Fruit fly (Drosophila melanogaster) whole organism, embryonic: ENCODE measurements around the gene ct.

Experiments used
- Antp ChIP-seq: fragments of 200-800 bp; sonication (Bioruptor generic); optimal IDR thresholded peaks from 3 replicates; lab custom pipeline; 2016; ENCODE audit warnings: missing biosample characterization, missing genetic modification characterization
- Atf-2 ChIP-seq: fragments of 200-800 bp; sonication (Bioruptor generic); optimal IDR thresholded peaks from 2 replicates; lab custom pipeline; 2016; ENCODE audit warnings: missing biosample characterization, missing genetic modification characterization
- Atf6 ChIP-seq: fragments of 200-800 bp; sonication (Bioruptor generic); IDR thresholded peaks from 2 replicates; pipeline ENCODE4 v1.3.6; 2022; ENCODE audit warnings: missing biosample characterization, missing genetic modification characterization
- CG10274 ChIP-seq: fragments of 200-800 bp; sonication (Bioruptor generic); optimal IDR thresholded peaks from 3 replicates; lab custom pipeline; 2017; ENCODE audit warnings: missing biosample characterization, mild to moderate bottlenecking, missing genetic modification characterization
- CG10431 ChIP-seq: fragments of 200-800 bp; sonication (Bioruptor generic); optimal IDR thresholded peaks from 3 replicates; lab custom pipeline; 2018; ENCODE audit warnings: missing biosample characterization, mild to moderate bottlenecking, missing genetic modification characterization
- CG10959 ChIP-seq: fragments of 200-800 bp; sonication (Bioruptor generic); IDR thresholded peaks from 2 replicates; pipeline ENCODE4 v1.3.6; 2022; ENCODE audit warnings: missing biosample characterization, missing genetic modification characterization
- CG11398 ChIP-seq: fragments of 200-800 bp; sonication (Bioruptor generic); optimal IDR thresholded peaks from 2 replicates; lab custom pipeline; 2016; ENCODE audit warnings: missing biosample characterization, missing genetic modification characterization
- CG11695 ChIP-seq: fragments of 200-800 bp; sonication (Bioruptor generic); IDR thresholded peaks from 3 replicates; pipeline ENCODE4 v1.3.6; 2022; ENCODE audit warnings: missing biosample characterization, missing genetic modification characterization
- CG15269 ChIP-seq: fragments of 200-800 bp; sonication (Bioruptor generic); optimal IDR thresholded peaks from 2 replicates; lab custom pipeline; 2018; ENCODE audit warnings: missing biosample characterization, mild to moderate bottlenecking, missing genetic modification characterization, moderate library complexity
- CG15514 ChIP-seq: fragments of 200-800 bp; sonication (Bioruptor generic); optimal IDR thresholded peaks from 3 replicates; lab custom pipeline; 2017; ENCODE audit warnings: missing biosample characterization, missing genetic modification characterization, mild to moderate bottlenecking, moderate library complexity, missing genetic modification reagents
- CG17186 ChIP-seq: fragments of 200-800 bp; sonication (Bioruptor generic); optimal IDR thresholded peaks from 3 replicates; lab custom pipeline; 2017; ENCODE audit warnings: missing biosample characterization, missing genetic modification reagents, missing genetic modification characterization
- CG18599 ChIP-seq: fragments of 200-800 bp; sonication (Bioruptor generic); optimal IDR thresholded peaks from 3 replicates; lab custom pipeline; 2017; ENCODE audit warnings: missing biosample characterization, missing genetic modification characterization, mild to moderate bottlenecking, moderate library complexity, missing genetic modification reagents
- CG2120 ChIP-seq: fragments of 200-800 bp; sonication (Bioruptor generic); optimal IDR thresholded peaks from 3 replicates; lab custom pipeline; 2016; ENCODE audit warnings: missing biosample characterization, missing genetic modification characterization
- CG43689 ChIP-seq: fragments of 200-800 bp; sonication (Bioruptor generic); IDR thresholded peaks from 2 replicates; pipeline ENCODE4 v1.3.6; 2022; ENCODE audit warnings: missing biosample characterization, missing genetic modification characterization
- CG6683 ChIP-seq: fragments of 200-800 bp; sonication (Bioruptor generic); optimal IDR thresholded peaks from 2 replicates; lab custom pipeline; 2017; ENCODE audit warnings: missing biosample characterization, mild to moderate bottlenecking, missing genetic modification characterization, missing genetic modification reagents
- CG6765 ChIP-seq: fragments of 200-800 bp; sonication (Bioruptor generic); optimal IDR thresholded peaks from 3 replicates; lab custom pipeline; 2017; ENCODE audit warnings: missing biosample characterization, mild to moderate bottlenecking, missing genetic modification characterization
- CG9817 ChIP-seq: fragments of 200-800 bp; sonication (Bioruptor generic); optimal IDR thresholded peaks from 2 replicates; lab custom pipeline; 2018; ENCODE audit warnings: missing biosample characterization, mild to moderate bottlenecking, missing genetic modification characterization, moderate library complexity
- D19B ChIP-seq: fragments of 200-800 bp; sonication (Bioruptor generic); optimal IDR thresholded peaks from 2 replicates; lab custom pipeline; 2017; ENCODE audit warnings: missing biosample characterization, mild to moderate bottlenecking, missing genetic modification characterization
- Dad ChIP-seq: fragments of 200-800 bp; sonication (Bioruptor generic); optimal IDR thresholded peaks from 3 replicates; lab custom pipeline; 2016; ENCODE audit warnings: missing biosample characterization, missing genetic modification characterization
- ERR ChIP-seq: fragments of 200-800 bp; sonication (Bioruptor generic); optimal IDR thresholded peaks from 2 replicates; lab custom pipeline; 2016; ENCODE audit warnings: missing biosample characterization, missing genetic modification characterization
- Ets65A ChIP-seq: fragments of 200-800 bp; sonication (Bioruptor generic); peaks from one replicate; lab custom pipeline; 2016; ENCODE audit warnings: missing biosample characterization, missing genetic modification characterization
- Fer3 ChIP-seq: fragments of 200-800 bp; sonication (Bioruptor generic); optimal IDR thresholded peaks from 2 replicates; lab custom pipeline; 2018; ENCODE audit warnings: missing biosample characterization, mild to moderate bottlenecking, missing genetic modification characterization, moderate library complexity
- GATAe ChIP-seq: fragments of 200-800 bp; sonication (Bioruptor generic); conservative IDR thresholded peaks from 2 replicates; pipeline ENCODE4 v1.3.6; 2022; ENCODE audit warnings: missing biosample characterization, missing genetic modification characterization
- HLH4C ChIP-seq: fragments of 200-800 bp; sonication (Bioruptor generic); IDR thresholded peaks from 3 replicates; pipeline ENCODE4 v1.3.6; 2022; ENCODE audit warnings: missing biosample characterization, missing genetic modification characterization; ENCODE audit not compliant: partially characterized antibody
- Usf ChIP-seq: fragments of 200-800 bp; sonication (Bioruptor generic); optimal IDR thresholded peaks from 2 replicates; lab custom pipeline; 2017; ENCODE audit warnings: missing genotype, missing biosample characterization, missing genetic modification characterization
- ac ChIP-seq: fragments of 200-800 bp; sonication (Bioruptor generic); optimal IDR thresholded peaks from 3 replicates; lab custom pipeline; 2017; ENCODE audit warnings: missing biosample characterization, mild to moderate bottlenecking, missing genetic modification characterization
- ato ChIP-seq: fragments of 200-800 bp; sonication (Bioruptor generic); IDR thresholded peaks from 2 replicates; pipeline ENCODE4 v1.3.6; 2022; ENCODE audit warnings: missing biosample characterization, missing genetic modification characterization; ENCODE audit not compliant: partially characterized antibody
- az2 ChIP-seq: fragments of 200-800 bp; sonication (Bioruptor generic); optimal IDR thresholded peaks from 3 replicates; lab custom pipeline; 2016; ENCODE audit warnings: missing biosample characterization, missing genetic modification characterization
- bowl ChIP-seq: fragments of 200-800 bp; sonication (Bioruptor generic); IDR thresholded peaks from 2 replicates; pipeline ENCODE4 v1.3.6; 2022; ENCODE audit warnings: missing biosample characterization, missing genetic modification characterization
- br ChIP-seq: fragments of >200 bp; optimal IDR thresholded peaks from 2 replicates; lab custom pipeline; 2017
- cas ChIP-seq: fragments of 200-800 bp; sonication (Bioruptor generic); IDR thresholded peaks from 2 replicates; pipeline ENCODE4 v1.3.6; 2022; ENCODE audit warnings: missing biosample characterization, missing genetic modification characterization
- dimm ChIP-seq: fragments of 200-800 bp; sonication (Bioruptor generic); IDR thresholded peaks from 2 replicates; pipeline ENCODE4 v1.3.6; 2022; ENCODE audit warnings: missing biosample characterization, missing genetic modification characterization
- dpn ChIP-seq, 2 experiments: fragments of 200-800 bp; sonication (Bioruptor generic); optimal IDR thresholded peaks; 3 replicates each; lab custom pipeline; 2016; ENCODE audit warnings: missing biosample characterization in 2 of 2, missing genetic modification characterization in 2 of 2
- dysf ChIP-seq: fragments of 200-800 bp; sonication (Bioruptor generic); IDR thresholded peaks from 3 replicates; pipeline ENCODE4 v1.3.6; 2022; ENCODE audit warnings: missing biosample characterization, missing genetic modification characterization
- fd96Cb ChIP-seq: fragments of 200-800 bp; sonication (Bioruptor generic); optimal IDR thresholded peaks from 2 replicates; lab custom pipeline; 2018; ENCODE audit warnings: missing biosample characterization, mild to moderate bottlenecking, missing genetic modification characterization, moderate library complexity
- grn ChIP-seq: fragments of 200-800 bp; sonication (Bioruptor generic); optimal IDR thresholded peaks from 3 replicates; lab custom pipeline; 2017; ENCODE audit warnings: missing biosample characterization, missing genetic modification characterization
- gsb-n ChIP-seq: fragments of 200-800 bp; sonication (Bioruptor generic); optimal IDR thresholded peaks from 3 replicates; lab custom pipeline; 2018; ENCODE audit warnings: missing biosample characterization, mild to moderate bottlenecking, missing genetic modification characterization
- hb ChIP-seq: fragments of 200-800 bp; sonication (Bioruptor generic); IDR thresholded peaks from 3 replicates; pipeline ENCODE4 v1.3.6; 2022; ENCODE audit warnings: missing biosample characterization, missing genetic modification characterization; ENCODE audit not compliant: partially characterized antibody
- lbe ChIP-seq: fragments of 200-800 bp; sonication (Bioruptor generic); optimal IDR thresholded peaks from 2 replicates; lab custom pipeline; 2016; ENCODE audit warnings: missing biosample characterization, mild to moderate bottlenecking, missing genetic modification characterization
- lmd ChIP-seq: fragments of 200-800 bp; sonication (Bioruptor generic); IDR thresholded peaks from 2 replicates; pipeline ENCODE4 v1.3.6; 2022; ENCODE audit warnings: missing biosample characterization, missing genetic modification characterization
- org-1 ChIP-seq: fragments of 200-800 bp; sonication (Bioruptor generic); optimal IDR thresholded peaks from 2 replicates; lab custom pipeline; 2017; ENCODE audit warnings: missing biosample characterization, missing genetic modification characterization
- row ChIP-seq: fragments of 200-800 bp; sonication (Bioruptor generic); IDR thresholded peaks from 3 replicates; pipeline ENCODE4 v1.3.6; 2022; ENCODE audit warnings: missing biosample characterization, missing genetic modification characterization
- sens ChIP-seq: fragments of 200-800 bp; sonication (Bioruptor generic); peaks from one replicate; lab custom pipeline; 2016; ENCODE audit warnings: missing biosample characterization, missing genetic modification characterization
- sens-2 ChIP-seq: fragments of 200-800 bp; sonication (Bioruptor generic); IDR thresholded peaks from 2 replicates; pipeline ENCODE4 v1.3.6; 2022; ENCODE audit warnings: missing biosample characterization, missing genetic modification characterization
- ssp ChIP-seq: fragments of 200-800 bp; sonication (Bioruptor generic); IDR thresholded peaks from 2 replicates; pipeline ENCODE4 v1.3.6; 2022; ENCODE audit warnings: missing biosample characterization, missing genetic modification characterization
- tna ChIP-seq: fragments of 200-800 bp; sonication (Bioruptor generic); IDR thresholded peaks from 2 replicates; pipeline ENCODE4 v1.3.6; 2022; ENCODE audit warnings: missing biosample characterization, missing genetic modification characterization; ENCODE audit not compliant: partially characterized antibody
- vvl ChIP-seq: fragments of 200-800 bp; sonication (Bioruptor generic); IDR thresholded peaks from 2 replicates; pipeline ENCODE4 v1.3.6; 2022; ENCODE audit warnings: missing biosample characterization, missing genetic modification characterization
- zf30C ChIP-seq: fragments of 200-800 bp; sonication (Bioruptor generic); optimal IDR thresholded peaks from 3 replicates; lab custom pipeline; 2018; ENCODE audit warnings: missing biosample characterization, mild to moderate bottlenecking, missing genetic modification characterization
- zfh1 ChIP-seq: fragments of 200-800 bp; sonication (Bioruptor generic); IDR thresholded peaks from 3 replicates; pipeline ENCODE4 v1.3.6; 2022; ENCODE audit warnings: missing biosample characterization, missing genetic modification characterization

Gene ct

DNA sequence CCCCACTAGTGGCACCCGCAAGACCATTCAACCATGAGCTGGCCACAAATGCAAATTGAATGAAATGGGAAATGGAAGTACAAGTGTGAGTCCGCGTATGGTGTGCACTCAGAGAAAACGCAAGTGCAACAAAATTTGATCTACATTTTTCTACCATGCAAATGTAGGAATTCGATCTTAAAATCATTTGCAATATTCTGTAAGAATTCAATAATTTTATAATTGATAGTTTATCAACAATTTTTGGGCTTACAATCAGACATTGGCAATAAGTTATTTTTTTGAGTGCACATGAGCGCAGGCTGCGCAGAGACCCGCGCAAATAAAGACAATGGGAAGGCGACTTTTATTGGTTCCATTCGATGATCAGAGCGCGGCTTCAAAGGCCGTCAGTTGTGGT lies 37.0 kb upstream of the ct start (continued):
- TF ChIP-seq HLH4C (GFP tag; lab: Robert Waterston, UW), result no peak
- no peak for TF ChIP-seq ssp (GFP tag; lab: Robert Waterston, UW)
- peak; percentile 26 for TF ChIP-seq org-1 (GFP tag; lab: Kevin White, UChicago)
- TF ChIP-seq GATAe, result no peak
- peak; percentile 43; the same call in 1 of the 2 replicates for TF ChIP-seq lmd
- TF ChIP-seq br, result no peak
- TF ChIP-seq zf30C (GFP tag; lab: Kevin White, UChicago), result peak; percentile 39
- peak; percentile 14 for TF ChIP-seq gsb-n (tag; lab: Kevin White, UChicago)
- no peak for TF ChIP-seq CG17186 (GFP tag; lab: Kevin White, UChicago)
- no peak for TF ChIP-seq lbe (GFP tag; lab: Kevin White, UChicago)
- no peak for TF ChIP-seq CG43689 (GFP tag; lab: Robert Waterston, UW)
- TF ChIP-seq Atf-2 (GFP tag; lab: Kevin White, UChicago), result no peak
- TF ChIP-seq Atf6, result no peak
- no peak for TF ChIP-seq CG10431 (GFP tag; lab: Kevin White, UChicago)

dm6 chrX:7573990-7574389 lies 34.2 kb upstream of the ct start, which contains the start of gene CG11369:
Gene CG11369 (plus strand): TSS chrX:7574290.
- no peak for TF ChIP-seq CG6765 (GFP tag; lab: Kevin White, UChicago)
- TF ChIP-seq sens (GFP tag; lab: Kevin White, UChicago), result peak; percentile 23
- peak; percentile 11 for TF ChIP-seq Ets65A (GFP tag; lab: Kevin White, UChicago)
- peak; percentile 39 for TF ChIP-seq ac (GFP tag; lab: Kevin White, UChicago)

- TF ChIP-seq row (GFP tag; lab: Robert Waterston, UW) (peak; percentile 37; the same call in 2 of the 3 replicates), Fer3 (peak; percentile 8), CG11695 (GFP tag; lab: Robert Waterston, UW) (peak; percentile 70), dysf (GFP tag; lab: Robert Waterston, UW) (0 out of 3 replicates have a peak, but pooled peaks have one; percentile 39), D19B (GFP tag; lab: Kevin White, UChicago) (no peak), sens-2 (GFP tag; lab: Robert Waterston, UW) (no peak), CG15269 (tag; lab: Kevin White, UChicago) (peak; percentile 27), CG18599 (GFP tag; lab: Kevin White, UChicago) (peak; percentile 36), az2 (no peak), hb (no peak), ERR (GFP tag; lab: Kevin White, UChicago) (no peak), CG15514 (no peak), Atf6 (0 out of 2 replicates have a peak, but pooled peaks have one; percentile 22), Antp (no peak), CG10274 (GFP tag; lab: Kevin White, UChicago) (no peak), zfh1 (0 out of 3 replicates have a peak, but pooled peaks have one; percentile 24), Usf (GFP tag; lab: Kevin White, UChicago) (no peak), CG6683 (GFP tag; lab: Kevin White, UChicago) (no peak), CG10959 (no peak), fd96Cb (tag; lab: Kevin White, UChicago) (no peak), ssp (GFP tag; lab: Robert Waterston, UW) (no peak), grn (GFP tag; lab: Kevin White, UChicago) (no peak), CG9817 (tag; lab: Kevin White, UChicago) (peak; percentile 15), Dad (GFP tag; lab: Kevin White, UChicago) (no peak), bowl (GFP tag; lab: Robert Waterston, UW) (no peak), CG11398 (no peak), CG43689 (GFP tag; lab: Robert Waterston, UW) (no peak), dimm (GFP tag; lab: Robert Waterston, UW) (no peak), tna (GFP tag; lab: Robert Waterston, UW) (no peak), cas (no peak), CG2120 (GFP tag; lab: Kevin White, UChicago) (peak; percentile 27), vvl (GFP tag; lab: Robert Waterston, UW) (peak; percentile 48; the same call in 1 of the 2 replicates), ato (GFP tag; lab: Robert Waterston, UW) (no peak), dpn (GFP tag; optimal IDR thresholded peaks at IDR 0.05; lab: Kevin White, UChicago) (no peak)
These were observed 29.2 kb upstream of the ct start for dm6 chrX:7579023-7579422.
